Fruit fly (Drosophila melanogaster): Measurements from ENCODE around the gene Madm.
A peak's percentile ranks its signal among the peaks of the same experiment; 100 is the strongest.

Madm gene

dm6 chr3R:5789025-5789953 lies 47.0 kb downstream of the Madm start, which contains the start of the genes Hat1 and Rpn5 (continued):
- TF ChIP-seq gfzf (GFP tag; optimal IDR thresholded peaks at IDR 0.05) (peak; percentile 38), CG1792 (GFP tag; optimal IDR thresholded peaks at IDR 0.05) (peak; percentile 75), CG31388 (GFP tag; optimal IDR thresholded peaks at IDR 0.05) (peak; percentile 56), Dfd (GFP tag; optimal IDR thresholded peaks at IDR 0.05) (peak in 1 of 2 experiments; percentile 95), Gsc (GFP tag; IDR thresholded peaks at IDR 0.05) (0 out of 2 replicates have a peak, but pooled peaks have one; percentile 7), E2f1 (GFP tag; IDR thresholded peaks at IDR 0.05) (peak; percentile 59), Mrtf (GFP tag; IDR thresholded peaks at IDR 0.05) (no peak), ash1 (GFP tag; optimal IDR thresholded peaks at IDR 0.05) (no peak), Doc3 (GFP tag; IDR thresholded peaks at IDR 0.05; ENCODE audit: partially characterized antibody) (peak; percentile 73), dan (GFP tag; IDR thresholded peaks at IDR 0.05) (0 out of 2 replicates have a peak, but pooled peaks have one; percentile 38), wor (GFP tag; IDR thresholded peaks at IDR 0.05) (peak; percentile 58; the same call in 1 of the 2 replicates), CG14441 (GFP tag; IDR thresholded peaks at IDR 0.05) (peak; percentile 70; the same call in 1 of the 2 replicates), salm (tag; optimal IDR thresholded peaks at IDR 0.05) (no peak), run (tag; optimal IDR thresholded peaks at IDR 0.05) (no peak), CG18764 (GFP tag; optimal IDR thresholded peaks at IDR 0.05) (peak; percentile 79), CG1529 (GFP tag; optimal IDR thresholded peaks at IDR 0.05) (peak; percentile 56), CTCF (GFP tag; optimal IDR thresholded peaks at IDR 0.05) (peak; percentile 2), CG10979 (tag; optimal IDR thresholded peaks at IDR 0.05) (peak; percentile 79), CG13894 (tag; optimal IDR thresholded peaks at IDR 0.05) (no peak), CG1602 (GFP tag; optimal IDR thresholded peaks at IDR 0.05) (peak; percentile 90), bbx (GFP tag; IDR thresholded peaks at IDR 0.05; ENCODE audit: partially characterized antibody) (peak; percentile 65), Max (GFP tag; optimal IDR thresholded peaks at IDR 0.05) (peak; percentile 90), tll (GFP tag; optimal IDR thresholded peaks at IDR 0.05) (peak; percentile 59 to 78), zen (tag; optimal IDR thresholded peaks at IDR 0.05) (peak; percentile 83), CG32767 (GFP tag; IDR thresholded peaks at IDR 0.05) (no peak), CG12744 (GFP tag; optimal IDR thresholded peaks at IDR 0.05) (peak; percentile 81), CG32532 (GFP tag; IDR thresholded peaks at IDR 0.05) (peak; percentile 77), CG8924 (tag; optimal IDR thresholded peaks at IDR 0.05) (peak; percentile 60), sug (tag; optimal IDR thresholded peaks at IDR 0.05) (peak; percentile 70), H2.0 (GFP tag; IDR thresholded peaks at IDR 0.05) (peak; percentile 59), CG2712 (tag; optimal IDR thresholded peaks at IDR 0.05) (peak; percentile 82), CG10147 (GFP tag; optimal IDR thresholded peaks at IDR 0.05) (peak; percentile 78), ERR (GFP tag; optimal IDR thresholded peaks at IDR 0.05) (peak; percentile 78), tap (tag; optimal IDR thresholded peaks at IDR 0.05) (peak; percentile 35), CG16863 (GFP tag; optimal IDR thresholded peaks at IDR 0.05) (peak; percentile 92), slp2 (GFP tag; optimal IDR thresholded peaks at IDR 0.05) (peak; percentile 87), CG43689 (GFP tag; IDR thresholded peaks at IDR 0.05) (no peak), Fer1 (GFP tag; optimal IDR thresholded peaks at IDR 0.05) (peak; percentile 52), CG2875 (GFP tag; optimal IDR thresholded peaks at IDR 0.05) (peak; percentile 35), D19A (tag; optimal IDR thresholded peaks at IDR 0.05) (peak; percentile 46), CG14710 (tag; optimal IDR thresholded peaks at IDR 0.05) (peak; percentile 89), Sry-δ (GFP tag; optimal IDR thresholded peaks at IDR 0.05) (peak; percentile 85), stwl (tag; optimal IDR thresholded peaks at IDR 0.05) (peak; percentile 82), Med (GFP tag) (peak; percentile 97), CG7372 (GFP tag; IDR thresholded peaks at IDR 0.05) (0 out of 2 replicates have a peak, but pooled peaks have one; percentile 50), CG9215 (GFP tag; IDR thresholded peaks at IDR 0.05) (peak; percentile 79), tin (GFP tag; optimal IDR thresholded peaks at IDR 0.05) (peak; percentile 88), CG8388 (GFP tag; optimal IDR thresholded peaks at IDR 0.05) (peak; percentile 73), CG17612 (GFP tag; IDR thresholded peaks at IDR 0.05) (no peak)

All from whole organism, embryonic.